Worm (Caenorhabditis elegans) whole organism, late embryonic: ENCODE data around the gene spe-51.

ENCODE experiments used
- K09A11.1 ChIP-seq: sonication (generic microtip); optimal IDR thresholded peaks from 2 replicates; lab custom pipeline; 2017; ENCODE audit warnings: antibody characterized with exemption, mild to moderate bottlenecking, missing genetic modification characterization, missing compliant biosample characterization; ENCODE audit not compliant: insufficient read depth
- ama-1 ChIP-seq: fragments of 150-350 bp; optimal IDR thresholded peaks from 2 replicates; lab custom pipeline; 2014
- ceh-6 ChIP-seq: fragments of 200-800 bp; sonication (Bioruptor generic); optimal IDR thresholded peaks from 2 replicates; lab custom pipeline; 2018; ENCODE audit warnings: mild to moderate bottlenecking, missing genetic modification characterization, missing compliant biosample characterization
- ceh-9 ChIP-seq: sonication (generic microtip); optimal IDR thresholded peaks from 2 replicates; lab custom pipeline; 2016; ENCODE audit warnings: mild to moderate bottlenecking, missing genetic modification characterization, inconsistent platforms, missing compliant biosample characterization
- dmd-4 ChIP-seq: sonication (generic microtip); optimal IDR thresholded peaks from 2 replicates; lab custom pipeline; 2016; ENCODE audit warnings: borderline replicate concordance, missing genetic modification characterization, missing compliant biosample characterization
- elt-2 ChIP-seq: sonication (generic microtip); optimal IDR thresholded peaks from 2 replicates; lab custom pipeline; 2016; ENCODE audit warnings: missing genetic modification reagents, missing genetic modification characterization, missing compliant biosample characterization
- eyg-1 ChIP-seq: sonication (generic microtip); optimal IDR thresholded peaks from 2 replicates; lab custom pipeline; 2016; ENCODE audit warnings: missing genotype, missing genetic modification characterization, missing compliant biosample characterization
- lin-11 ChIP-seq: fragments of 200-800 bp; sonication (Bioruptor generic); optimal IDR thresholded peaks from 2 replicates; lab custom pipeline; 2018; ENCODE audit warnings: mild to moderate bottlenecking, missing genetic modification characterization, missing compliant biosample characterization
- mec-3 ChIP-seq: sonication (generic microtip); optimal IDR thresholded peaks from 2 replicates; lab custom pipeline; 2016; ENCODE audit warnings: borderline replicate concordance, missing genetic modification characterization, missing compliant biosample characterization
- nhr-11 ChIP-seq: fragments of 150-350 bp; optimal IDR thresholded peaks from 2 replicates; lab custom pipeline; 2014; ENCODE audit warnings: missing biosample characterization, missing genetic modification characterization
- pag-3 ChIP-seq: sonication (generic microtip); optimal IDR thresholded peaks from 2 replicates; lab custom pipeline; 2016; ENCODE audit warnings: missing compliant biosample characterization, missing genetic modification characterization, borderline replicate concordance
- pqm-1 ChIP-seq: sonication (generic microtip); optimal IDR thresholded peaks from 2 replicates; lab custom pipeline; 2016; ENCODE audit warnings: missing genetic modification characterization, missing compliant biosample characterization
- rnt-1 ChIP-seq: sonication (generic microtip); optimal IDR thresholded peaks from 2 replicates; lab custom pipeline; 2016; ENCODE audit warnings: missing genetic modification characterization, missing compliant biosample characterization
- sox-4 ChIP-seq: sonication (generic microtip); optimal IDR thresholded peaks from 2 replicates; lab custom pipeline; 2017; ENCODE audit warnings: mild to moderate bottlenecking, missing genetic modification characterization, inconsistent platforms, missing compliant biosample characterization

ce11 chrIV:4692463-4692862 lies at the start of gene spe-51:
- TF ChIP-seq dmd-4 (tag; lab: Kevin White, UChicago) (no peak), elt-2 (tag; lab: Kevin White, UChicago) (no peak), ceh-6 (no peak), ceh-9 (no peak), pqm-1 (tag; lab: Kevin White, UChicago) (no peak), sox-4 (tag; lab: Kevin White, UChicago) (no peak), K09A11.1 (tag; lab: Kevin White, UChicago) (no peak), eyg-1 (tag; lab: Kevin White, UChicago) (no peak), rnt-1 (tag; lab: Kevin White, UChicago) (no peak), lin-11 (tag; lab: Kevin White, UChicago) (no peak), mec-3 (tag; lab: Kevin White, UChicago) (no peak), ama-1 (lab: Kevin White, UChicago) (no peak), nhr-11 (tag; lab: Kevin White, UChicago) (no peak), pag-3 (tag; lab: Kevin White, UChicago) (no peak)
